Fruit fly (Drosophila melanogaster) whole organism, embryonic: ENCODE measurements around the gene CG12661.

Experiments used
- Adf1 ChIP-seq: fragments of 200-800 bp; sonication (Bioruptor generic); IDR thresholded peaks from 2 replicates; pipeline ENCODE4 v1.3.6; 2022; ENCODE audit warnings: missing biosample characterization, missing genetic modification characterization
- Aef1 ChIP-seq: fragments of 200-800 bp; sonication (Bioruptor generic); IDR thresholded peaks from 3 replicates; pipeline ENCODE4 v1.3.6; 2022; ENCODE audit warnings: missing biosample characterization, missing genetic modification characterization
- Atf6 ChIP-seq: fragments of 200-800 bp; sonication (Bioruptor generic); IDR thresholded peaks from 2 replicates; pipeline ENCODE4 v1.3.6; 2022; ENCODE audit warnings: missing biosample characterization, missing genetic modification characterization
- C15 ChIP-seq: fragments of 200-800 bp; sonication (Bioruptor generic); IDR thresholded peaks from 3 replicates; pipeline ENCODE4 v1.3.6; 2022; ENCODE audit warnings: missing biosample characterization, missing genetic modification characterization
- CG10366 ChIP-seq: fragments of 200-800 bp; sonication (Bioruptor generic); IDR thresholded peaks from 2 replicates; pipeline ENCODE4 v1.3.6; 2022; ENCODE audit warnings: missing biosample characterization, missing genetic modification characterization
- CG10979 ChIP-seq: fragments of 200-800 bp; sonication (Bioruptor generic); optimal IDR thresholded peaks from 2 replicates; lab custom pipeline; 2018; ENCODE audit warnings: missing biosample characterization, mild to moderate bottlenecking, missing genetic modification characterization, moderate library complexity
- CG11695 ChIP-seq: fragments of 200-800 bp; sonication (Bioruptor generic); IDR thresholded peaks from 3 replicates; pipeline ENCODE4 v1.3.6; 2022; ENCODE audit warnings: missing biosample characterization, missing genetic modification characterization
- CG11723 ChIP-seq: fragments of 200-800 bp; sonication (Bioruptor generic); optimal IDR thresholded peaks from 2 replicates; lab custom pipeline; 2017; ENCODE audit warnings: missing biosample characterization, mild to moderate bottlenecking, missing genetic modification characterization
- CG12942 ChIP-seq: fragments of 200-800 bp; sonication (Bioruptor generic); optimal IDR thresholded peaks from 3 replicates; lab custom pipeline; 2016; ENCODE audit warnings: missing biosample characterization, missing genetic modification characterization
- CG15073 ChIP-seq: fragments of 200-800 bp; sonication (Bioruptor generic); optimal IDR thresholded peaks from 2 replicates; lab custom pipeline; 2016; ENCODE audit warnings: missing biosample characterization, missing genetic modification characterization
- CG15601 ChIP-seq: fragments of 200-800 bp; sonication (Bioruptor generic); optimal IDR thresholded peaks from 3 replicates; lab custom pipeline; 2019; ENCODE audit warnings: missing biosample characterization, mild to moderate bottlenecking, missing genetic modification characterization, moderate library complexity
- CG2199 ChIP-seq: fragments of 200-800 bp; sonication (Bioruptor generic); IDR thresholded peaks from 3 replicates; pipeline ENCODE4 v1.3.6; 2022; ENCODE audit warnings: missing biosample characterization, missing genetic modification characterization
- CG42726 ChIP-seq: fragments of 200-800 bp; sonication (Bioruptor generic); IDR thresholded peaks from 2 replicates; pipeline ENCODE4 v1.3.6; 2022; ENCODE audit warnings: missing biosample characterization, missing genetic modification characterization; ENCODE audit not compliant: partially characterized antibody
- CG4404 ChIP-seq: fragments of 200-800 bp; sonication (Bioruptor generic); IDR thresholded peaks from 2 replicates; pipeline ENCODE4 v1.3.6; 2022; ENCODE audit warnings: missing biosample characterization, missing genetic modification characterization
- CG4730 ChIP-seq: fragments of 200-800 bp; sonication (Bioruptor generic); IDR thresholded peaks from 2 replicates; pipeline ENCODE4 v1.3.6; 2022; ENCODE audit warnings: missing biosample characterization, missing genetic modification characterization
- CG4820 ChIP-seq: fragments of 200-800 bp; sonication (Bioruptor generic); optimal IDR thresholded peaks from 3 replicates; lab custom pipeline; 2016; ENCODE audit warnings: missing biosample characterization, missing genetic modification characterization
- CG6254 ChIP-seq: fragments of 200-800 bp; sonication (Bioruptor generic); optimal IDR thresholded peaks from 3 replicates; lab custom pipeline; 2017; ENCODE audit warnings: mild to moderate bottlenecking, missing biosample characterization, missing genetic modification reagents, missing genetic modification characterization
- CG6683 ChIP-seq: fragments of 200-800 bp; sonication (Bioruptor generic); optimal IDR thresholded peaks from 2 replicates; lab custom pipeline; 2017; ENCODE audit warnings: missing biosample characterization, mild to moderate bottlenecking, missing genetic modification characterization, missing genetic modification reagents
- CG9437 ChIP-seq: fragments of 200-800 bp; sonication (Bioruptor generic); optimal IDR thresholded peaks from 2 replicates; lab custom pipeline; 2018; ENCODE audit warnings: missing biosample characterization, mild to moderate bottlenecking, missing genetic modification characterization
- CG9932 ChIP-seq: fragments of 200-800 bp; sonication (Bioruptor generic); IDR thresholded peaks from 2 replicates; pipeline ENCODE4 v1.3.6; 2022; ENCODE audit warnings: missing biosample characterization, missing genetic modification characterization
- CkIIα-i1 ChIP-seq: fragments of 200-800 bp; sonication (Bioruptor generic); IDR thresholded peaks from 2 replicates; pipeline ENCODE4 v1.3.6; 2022; ENCODE audit warnings: missing biosample characterization, missing genetic modification characterization
- Dad ChIP-seq: fragments of 200-800 bp; sonication (Bioruptor generic); optimal IDR thresholded peaks from 3 replicates; lab custom pipeline; 2016; ENCODE audit warnings: missing biosample characterization, missing genetic modification characterization
- H2.0 ChIP-seq: fragments of 200-800 bp; sonication (Bioruptor generic); IDR thresholded peaks from 2 replicates; pipeline ENCODE4 v1.3.6; 2022; ENCODE audit warnings: missing biosample characterization, missing genetic modification characterization
- HLH4C ChIP-seq: fragments of 200-800 bp; sonication (Bioruptor generic); IDR thresholded peaks from 3 replicates; pipeline ENCODE4 v1.3.6; 2022; ENCODE audit warnings: missing biosample characterization, missing genetic modification characterization; ENCODE audit not compliant: partially characterized antibody
- Hr3 ChIP-seq: fragments of 200-800 bp; sonication (Bioruptor generic); optimal IDR thresholded peaks from 3 replicates; lab custom pipeline; 2016; ENCODE audit warnings: missing biosample characterization, missing genetic modification characterization
- Lpt ChIP-seq: fragments of >200 bp; optimal IDR thresholded peaks from 2 replicates; lab custom pipeline; 2018; ENCODE audit warnings: missing biosample characterization, missing genetic modification characterization
- Poxn ChIP-seq: fragments of 200-800 bp; sonication (Bioruptor generic); IDR thresholded peaks from 2 replicates; pipeline ENCODE4 v1.3.6; 2022; ENCODE audit warnings: missing biosample characterization, missing genetic modification characterization
- Sry-β ChIP-seq: fragments of 200-800 bp; sonication (Bioruptor generic); optimal IDR thresholded peaks from 2 replicates; lab custom pipeline; 2018; ENCODE audit warnings: missing biosample characterization, mild to moderate bottlenecking, missing genetic modification characterization, moderate library complexity
- ato ChIP-seq: fragments of 200-800 bp; sonication (Bioruptor generic); IDR thresholded peaks from 2 replicates; pipeline ENCODE4 v1.3.6; 2022; ENCODE audit warnings: missing biosample characterization, missing genetic modification characterization; ENCODE audit not compliant: partially characterized antibody
- cg ChIP-seq: fragments of 200-800 bp; sonication (Bioruptor generic); optimal IDR thresholded peaks from 3 replicates; lab custom pipeline; 2019; ENCODE audit warnings: missing biosample characterization, mild to moderate bottlenecking, missing genetic modification characterization, moderate library complexity
- ci ChIP-seq: fragments of 200-800 bp; sonication (Bioruptor generic); IDR thresholded peaks from 3 replicates; pipeline ENCODE4 v1.3.6; 2022; ENCODE audit warnings: missing biosample characterization, missing genetic modification characterization
- crol ChIP-seq: fragments of 200-800 bp; sonication (Bioruptor generic); IDR thresholded peaks from 2 replicates; pipeline ENCODE4 v1.3.6; 2022; ENCODE audit warnings: missing biosample characterization, missing genetic modification characterization
- crp ChIP-seq, 2 experiments: fragments of 200-800 bp; sonication (Bioruptor generic); optimal IDR thresholded peaks; 2 replicates in 1 of 2; 3 replicates in 1 of 2; lab custom pipeline; 2017; ENCODE audit warnings: missing biosample characterization in 2 of 2, missing genetic modification characterization in 2 of 2, mild to moderate bottlenecking in 1 of 2, moderate library complexity in 1 of 2
- dm ChIP-seq: fragments of 200-800 bp; sonication (Bioruptor generic); optimal IDR thresholded peaks from 3 replicates; lab custom pipeline; 2016; ENCODE audit warnings: missing biosample characterization, missing genetic modification characterization
- ftz-f1 ChIP-seq: fragments of 200-800 bp; sonication (Bioruptor generic); optimal IDR thresholded peaks from 2 replicates; lab custom pipeline; 2016; ENCODE audit warnings: missing biosample characterization, missing genetic modification characterization
- fu2 ChIP-seq: fragments of 200-800 bp; sonication (Bioruptor generic); optimal IDR thresholded peaks from 2 replicates; lab custom pipeline; 2016; ENCODE audit warnings: missing biosample characterization, missing genetic modification characterization
- insv ChIP-seq, 2 experiments: fragments of 200-800 bp; sonication (Bioruptor generic); optimal IDR thresholded peaks; 3 replicates each; lab custom pipeline; 2016 to 2018; ENCODE audit warnings: missing biosample characterization in 2 of 2, missing genetic modification characterization in 2 of 2
- lilli ChIP-seq: fragments of 200-800 bp; sonication (Bioruptor generic); optimal IDR thresholded peaks from 3 replicates; lab custom pipeline; 2016; ENCODE audit warnings: missing biosample characterization, missing genetic modification characterization
- lmd ChIP-seq: fragments of 200-800 bp; sonication (Bioruptor generic); IDR thresholded peaks from 2 replicates; pipeline ENCODE4 v1.3.6; 2022; ENCODE audit warnings: missing biosample characterization, missing genetic modification characterization
- mld ChIP-seq: fragments of 200-800 bp; sonication (Bioruptor generic); IDR thresholded peaks from 3 replicates; pipeline ENCODE4 v1.3.6; 2022; ENCODE audit warnings: missing biosample characterization, missing genetic modification characterization; ENCODE audit not compliant: partially characterized antibody
- nerfin-1 ChIP-seq: fragments of 200-800 bp; sonication (Bioruptor generic); optimal IDR thresholded peaks from 3 replicates; lab custom pipeline; 2019; ENCODE audit warnings: missing biosample characterization, mild to moderate bottlenecking, missing genetic modification characterization, moderate library complexity
- oc ChIP-seq: fragments of 200-800 bp; sonication (Bioruptor generic); optimal IDR thresholded peaks from 2 replicates; lab custom pipeline; 2018; ENCODE audit warnings: missing biosample characterization, mild to moderate bottlenecking, missing genetic modification characterization, moderate library complexity
- pita ChIP-seq: fragments of 200-800 bp; sonication (Bioruptor generic); optimal IDR thresholded peaks from 2 replicates; lab custom pipeline; 2017; ENCODE audit warnings: missing biosample characterization, mild to moderate bottlenecking, missing genetic modification characterization
- ranshi ChIP-seq: fragments of 200-800 bp; sonication (Bioruptor generic); IDR thresholded peaks from 2 replicates; pipeline ENCODE4 v1.3.6; 2022; ENCODE audit warnings: missing biosample characterization, missing genetic modification characterization
- slbo ChIP-seq: fragments of 200-800 bp; sonication (Bioruptor generic); IDR thresholded peaks from 2 replicates; pipeline ENCODE4 v1.3.6; 2022; ENCODE audit warnings: missing biosample characterization, missing genetic modification characterization
- sqz ChIP-seq: fragments of 200-800 bp; sonication (Bioruptor generic); optimal IDR thresholded peaks from 3 replicates; lab custom pipeline; 2018; ENCODE audit warnings: missing biosample characterization, mild to moderate bottlenecking, missing genetic modification characterization
- stc ChIP-seq: fragments of 200-800 bp; sonication (Bioruptor generic); IDR thresholded peaks from 2 replicates; pipeline ENCODE4 v1.3.6; 2022; ENCODE audit warnings: missing biosample characterization, missing genetic modification characterization
- stwl ChIP-seq: fragments of 200-800 bp; sonication (Bioruptor generic); optimal IDR thresholded peaks from 3 replicates; lab custom pipeline; 2018; ENCODE audit warnings: missing biosample characterization, mild to moderate bottlenecking, missing genetic modification characterization, moderate library complexity
- tio ChIP-seq: fragments of 200-800 bp; sonication (Bioruptor generic); optimal IDR thresholded peaks from 2 replicates; lab custom pipeline; 2017; ENCODE audit warnings: missing biosample characterization, missing genetic modification characterization, inconsistent platforms
- toy ChIP-seq: fragments of 200-800 bp; sonication (Bioruptor generic); IDR thresholded peaks from 2 replicates; pipeline ENCODE4 v1.3.6; 2022; ENCODE audit warnings: missing biosample characterization, missing genetic modification characterization
- zf30C ChIP-seq: fragments of 200-800 bp; sonication (Bioruptor generic); optimal IDR thresholded peaks from 3 replicates; lab custom pipeline; 2018; ENCODE audit warnings: missing biosample characterization, mild to moderate bottlenecking, missing genetic modification characterization

CG12661 gene

DNA sequence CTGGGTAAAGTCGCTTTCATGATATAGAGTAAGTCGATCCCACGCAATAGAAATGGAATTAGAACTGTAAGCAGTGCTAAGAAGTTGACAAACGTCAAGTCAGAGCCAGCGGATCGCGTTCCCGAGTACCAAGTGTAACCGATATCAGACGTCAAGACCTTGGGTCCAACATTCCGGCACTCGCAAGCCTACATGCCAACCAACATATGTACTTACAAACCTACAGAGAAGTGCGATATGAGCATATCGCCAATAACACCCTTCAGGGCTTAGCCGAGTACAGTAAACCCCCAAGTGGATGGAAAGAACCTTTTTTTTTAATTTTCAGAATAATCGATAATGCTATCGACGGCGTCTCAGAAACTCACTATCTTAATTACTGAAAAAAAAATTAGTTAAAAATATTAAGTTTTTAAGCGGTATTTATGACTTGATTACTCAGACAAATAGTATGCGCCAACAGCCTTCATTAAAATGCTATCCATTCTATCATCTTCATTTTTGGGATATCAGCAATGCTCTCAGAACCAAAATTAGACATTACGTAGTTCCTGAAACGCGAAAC is 31.0 kb downstream of the CG12661 start (continued):
- peak; percentile 51 for TF ChIP-seq fu2 (GFP tag; lab: Kevin White, UChicago)
- no peak for TF ChIP-seq CkIIα-i1
- TF ChIP-seq mld (GFP tag; lab: Robert Waterston, UW) = no peak
- no peak for TF ChIP-seq CG15073
- TF ChIP-seq CG12942 (GFP tag; lab: Kevin White, UChicago) = peak; percentile 29
- TF ChIP-seq CG9932 (GFP tag; lab: Robert Waterston, UW) = peak; percentile 77
- peak; percentile 12 for TF ChIP-seq Dad (GFP tag; lab: Kevin White, UChicago)
- TF ChIP-seq CG4820 = peak; percentile 10
- no peak for TF ChIP-seq stc
- no peak for TF ChIP-seq oc (tag; lab: Kevin White, UChicago)
- TF ChIP-seq CG4404 = no peak
- TF ChIP-seq stwl (tag; lab: Kevin White, UChicago) = no peak
- TF ChIP-seq ci = peak; percentile 74
- TF ChIP-seq CG4730 (GFP tag; lab: Robert Waterston, UW) = peak; percentile 36; the same call in 1 of the 2 replicates
- no peak for TF ChIP-seq CG9437
- TF ChIP-seq Sry-β (GFP tag; lab: Kevin White, UChicago) = no peak
- TF ChIP-seq crol = no peak
- 0 out of 2 replicates have a peak, but pooled peaks have one; percentile 8 for TF ChIP-seq toy (GFP tag; lab: Robert Waterston, UW)
- TF ChIP-seq pita = no peak
- TF ChIP-seq CG6254 (GFP tag; lab: Kevin White, UChicago) = no peak
- TF ChIP-seq sqz (GFP tag; lab: Kevin White, UChicago) = no peak
- peak; percentile 60 for TF ChIP-seq Aef1 (GFP tag; lab: Robert Waterston, UW)
- no peak for TF ChIP-seq dm (GFP tag; lab: Kevin White, UChicago)
- no peak for TF ChIP-seq CG15601
- peak; percentile 62 for TF ChIP-seq ranshi (GFP tag; lab: Robert Waterston, UW)
- TF ChIP-seq lmd = peak; percentile 75; the same call in 1 of the 2 replicates
- peak; percentile 26; the same call in 1 of the 2 replicates for TF ChIP-seq Poxn (GFP tag; lab: Robert Waterston, UW)
- peak; percentile 77 for TF ChIP-seq lilli
- TF ChIP-seq zf30C (GFP tag; lab: Kevin White, UChicago) = no peak
- no peak for TF ChIP-seq ato
- TF ChIP-seq ftz-f1 (GFP tag; lab: Kevin White, UChicago) = peak; percentile 10
- TF ChIP-seq CG10979 = no peak
- TF ChIP-seq nerfin-1 (tag; lab: Kevin White, UChicago) = peak; percentile 9
- no peak for TF ChIP-seq crp (GFP tag; optimal IDR thresholded peaks at IDR 0.05; lab: Kevin White, UChicago)
- TF ChIP-seq insv (GFP tag; optimal IDR thresholded peaks at IDR 0.05; lab: Kevin White, UChicago) = no peak
- peak; percentile 41; the same call in 1 of the 2 replicates for TF ChIP-seq Adf1 (GFP tag; lab: Robert Waterston, UW)
- TF ChIP-seq Atf6 = peak; percentile 71
- TF ChIP-seq tio (GFP tag; lab: Kevin White, UChicago) = peak; percentile 1
- no peak for TF ChIP-seq CG11723 (GFP tag; lab: Kevin White, UChicago)
- peak; percentile 52 for TF ChIP-seq CG10366 (GFP tag; lab: Robert Waterston, UW)
- no peak for TF ChIP-seq Lpt (GFP tag; lab: Kevin White, UChicago)
- TF ChIP-seq Hr3 (GFP tag; lab: Kevin White, UChicago) = peak; percentile 33
- no peak for TF ChIP-seq cg (GFP tag; lab: Kevin White, UChicago)
- no peak for TF ChIP-seq CG42726 (GFP tag; lab: Robert Waterston, UW)
- no peak for TF ChIP-seq CG2199
- TF ChIP-seq HLH4C (GFP tag; lab: Robert Waterston, UW) = no peak
- TF ChIP-seq slbo = peak; percentile 79
- peak; percentile 18; the same call in 1 of the 2 replicates for TF ChIP-seq H2.0
- TF ChIP-seq CG6683 (GFP tag; lab: Kevin White, UChicago) = peak; percentile 15
- TF ChIP-seq C15 (GFP tag; lab: Robert Waterston, UW) = no peak
- peak; percentile 70; the same call in 2 of the 3 replicates for TF ChIP-seq CG11695 (GFP tag; lab: Robert Waterston, UW)
